Fruit fly (Drosophila melanogaster) whole organism: ENCODE measurements around the gene CG13272.

Source experiments
- CG8478 ChIP-seq: fragments of >200 bp; optimal IDR thresholded peaks from 2 replicates; lab custom pipeline; 2018; ENCODE audit warnings: inconsistent platforms
- EcR ChIP-seq, 2 experiments: fragments of >200 bp; optimal IDR thresholded peaks; 2 replicates each; lab custom pipeline; 2017; ENCODE audit warnings: missing biosample characterization in 2 of 2, missing genetic modification characterization in 2 of 2, missing genetic modification reagents in 2 of 2
- pan ChIP-seq: fragments of >200 bp; optimal IDR thresholded peaks from 2 replicates; lab custom pipeline; 2017
- usp ChIP-seq: fragments of >200 bp; optimal IDR thresholded peaks from 2 replicates; lab custom pipeline; 2017; ENCODE audit warnings: missing biosample characterization, missing genetic modification characterization, mixed read lengths

DNA sequence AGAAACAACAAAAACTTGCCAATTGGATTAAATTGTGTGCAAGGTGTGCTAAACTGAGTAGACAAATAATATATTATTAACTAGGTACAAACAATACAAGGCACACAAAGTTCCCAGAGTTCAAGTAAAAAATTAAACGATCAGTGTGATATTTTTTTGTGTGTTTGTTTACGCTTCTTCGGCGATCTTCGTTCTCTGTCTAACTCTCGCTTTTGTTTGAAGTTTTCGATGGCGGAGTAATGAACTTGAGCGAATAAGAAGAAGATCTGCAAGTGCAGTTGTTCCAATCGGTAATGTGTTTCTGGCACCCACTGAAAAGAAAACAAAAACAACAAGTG is 12.0 kb downstream of the CG13272 start:
- no peak for TF ChIP-seq pan (lab: Kevin White, UChicago)
- TF ChIP-seq CG8478 = no peak
- TF ChIP-seq EcR (GFP tag; optimal IDR thresholded peaks at IDR 0.05; lab: Kevin White, UChicago) = peak; percentile 49 to 63
- no peak for TF ChIP-seq usp (GFP tag; lab: Kevin White, UChicago)
